Worm (Caenorhabditis elegans) whole organism, L4/young adult: ENCODE results near the gene F08B12.4.

Source experiments
- dao-5 ChIP-seq: sonication (generic microtip); optimal IDR thresholded peaks from 2 replicates; lab custom pipeline; 2016; ENCODE audit warnings: missing genotype, missing genetic modification characterization, moderate library complexity, missing compliant biosample characterization
- him-1 ChIP-seq: sonication (generic microtip); optimal IDR thresholded peaks from 2 replicates; lab custom pipeline; 2016; ENCODE audit warnings: missing genotype, missing genetic modification reagents, missing genetic modification characterization, missing compliant biosample characterization

- TF ChIP-seq dao-5 (no peak), him-1 (tag; lab: Kevin White, UChicago) (no peak)
These were observed 50.0 kb downstream of the F08B12.4 start, which contains the start of gene pgp-4 for ce11 chrX:11357516-11357915.
